Worm (Caenorhabditis elegans) whole organism, mixed stage, embryonic: Measurements from ENCODE around the gene F32G8.2.

ENCODE experiments used
- cnd-1 ChIP-seq: fragments of 200-800 bp; sonication (Bioruptor generic); optimal IDR thresholded peaks from 2 replicates; lab custom pipeline; 2018; ENCODE audit warnings: mild to moderate bottlenecking, missing genetic modification characterization, missing compliant biosample characterization
- snpc-4 ChIP-seq: fragments of 150-350 bp; optimal IDR thresholded peaks from 2 replicates; lab custom pipeline; 2014; ENCODE audit warnings: missing biosample characterization, missing genetic modification characterization

DNA sequence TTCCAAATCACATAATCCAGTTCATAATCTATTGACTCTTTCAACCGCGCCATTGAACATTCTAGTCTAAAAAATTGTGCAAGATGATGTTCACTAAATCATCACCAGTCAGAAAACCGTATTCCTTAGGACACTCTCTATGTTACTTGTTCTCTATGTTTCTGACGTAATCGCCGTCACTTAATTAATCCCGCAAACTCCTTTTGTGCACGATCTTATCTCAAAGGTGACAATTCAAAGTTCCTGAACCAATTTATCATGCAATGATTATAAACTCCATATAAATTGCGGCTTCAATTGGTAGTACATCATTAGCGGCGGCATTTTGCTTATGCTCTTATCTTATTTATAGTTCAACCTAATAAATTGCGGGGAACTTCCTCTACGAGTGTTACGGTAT lies 13.0 kb downstream of the F32G8.2 start:
- TF ChIP-seq cnd-1 (tag; lab: Kevin White, UChicago) (no peak), snpc-4 (tag; lab: Kevin White, UChicago) (no peak)
